Fruit fly (Drosophila melanogaster) whole organism, adult: ENCODE results near the gene CG14625.

ENCODE experiments used
- CG12768 ChIP-seq: fragments of 200-800 bp; sonication (Bioruptor generic); optimal IDR thresholded peaks from 2 replicates; lab custom pipeline; 2017; ENCODE audit warnings: missing biosample characterization, missing genetic modification characterization, mild to moderate bottlenecking, moderate library complexity, missing genetic modification reagents
- CG1620 ChIP-seq: fragments of 200-800 bp; sonication (Bioruptor generic); optimal IDR thresholded peaks from 2 replicates; lab custom pipeline; 2016; ENCODE audit warnings: missing biosample characterization, missing genetic modification characterization
- CG33017 ChIP-seq: fragments of 200-800 bp; sonication (Bioruptor generic); optimal IDR thresholded peaks from 2 replicates; lab custom pipeline; 2018; ENCODE audit warnings: missing biosample characterization, mild to moderate bottlenecking, missing genetic modification characterization, moderate library complexity
- CG5204 ChIP-seq: fragments of 200-800 bp; sonication (Bioruptor generic); optimal IDR thresholded peaks from 2 replicates; lab custom pipeline; 2016; ENCODE audit warnings: missing biosample characterization, missing genetic modification characterization
- CG7045 ChIP-seq: fragments of 200-800 bp; sonication (Bioruptor generic); optimal IDR thresholded peaks from 2 replicates; lab custom pipeline; 2017; ENCODE audit warnings: missing biosample characterization, mild to moderate bottlenecking, missing genetic modification characterization
- CG7101 ChIP-seq: fragments of 200-800 bp; sonication (Bioruptor generic); optimal IDR thresholded peaks from 2 replicates; lab custom pipeline; 2018; ENCODE audit warnings: missing biosample characterization, mild to moderate bottlenecking, missing genetic modification characterization, moderate library complexity
- Mnt ChIP-seq: fragments of 200-800 bp; sonication (Bioruptor generic); optimal IDR thresholded peaks from 2 replicates; lab custom pipeline; 2016; ENCODE audit warnings: missing biosample characterization, mild to moderate bottlenecking, missing genetic modification characterization
- bab1 ChIP-seq: fragments of 200-800 bp; sonication (Bioruptor generic); optimal IDR thresholded peaks from 3 replicates; lab custom pipeline; 2019; ENCODE audit warnings: missing biosample characterization, mild to moderate bottlenecking, missing genetic modification characterization, moderate library complexity
- cic ChIP-seq: fragments of 200-800 bp; sonication (Bioruptor generic); optimal IDR thresholded peaks from 2 replicates; lab custom pipeline; 2017; ENCODE audit warnings: missing biosample characterization, mild to moderate bottlenecking, missing genetic modification characterization, moderate library complexity
- cnc ChIP-seq, 2 experiments: fragments of >200 bp; optimal IDR thresholded peaks; 2 replicates each; lab custom pipeline; 2017
- kay ChIP-seq: fragments of 200-800 bp; sonication (Bioruptor generic); peaks from one replicate; lab custom pipeline; 2016; ENCODE audit warnings: missing biosample characterization, missing genetic modification characterization, borderline replicate concordance
- ovo ChIP-seq: fragments of 200-800 bp; sonication (Bioruptor generic); optimal IDR thresholded peaks from 2 replicates; lab custom pipeline; 2016; ENCODE audit warnings: missing biosample characterization, missing genetic modification characterization
- toe ChIP-seq: fragments of 200-800 bp; sonication (Bioruptor generic); optimal IDR thresholded peaks from 2 replicates; lab custom pipeline; 2016; ENCODE audit warnings: missing biosample characterization, missing genetic modification characterization

DNA sequence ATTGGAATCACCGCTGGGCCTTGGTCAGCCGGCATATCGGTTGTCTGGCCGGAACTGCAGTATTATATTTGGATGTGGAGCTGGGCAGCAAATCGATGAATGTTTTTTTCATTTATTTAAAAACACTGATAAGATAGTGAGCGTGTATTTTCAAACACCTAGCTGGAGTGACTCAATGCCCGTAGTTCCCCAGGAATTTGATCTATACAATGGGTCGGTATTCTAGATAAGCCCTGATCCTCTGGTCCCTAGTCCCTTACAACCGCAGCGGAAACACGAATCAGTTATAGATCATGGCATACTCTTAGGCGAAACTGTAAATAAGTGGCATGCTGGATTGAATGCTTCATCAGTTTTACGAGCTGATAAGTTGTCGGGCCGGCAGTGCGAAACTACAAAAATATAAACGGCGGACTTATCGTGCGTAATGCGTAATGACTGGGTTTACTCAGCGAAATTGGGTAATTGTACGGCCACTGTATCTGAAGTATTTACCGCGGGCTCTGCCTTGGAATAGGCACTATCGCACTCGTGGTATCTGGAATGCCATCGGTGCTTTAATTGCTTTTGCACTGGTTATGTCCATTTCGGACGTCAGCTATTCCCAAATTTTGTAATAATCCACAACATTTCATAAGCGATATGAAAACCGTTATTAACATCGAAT, 26.5 kb upstream of the CG14625 start:
- no peak for TF ChIP-seq ovo
- no peak for TF ChIP-seq CG7101
- TF ChIP-seq CG33017 (tag; lab: Kevin White, UChicago): no peak
- TF ChIP-seq kay: peak; percentile 77
- TF ChIP-seq CG5204 (GFP tag; lab: Kevin White, UChicago): no peak
- TF ChIP-seq cnc (optimal IDR thresholded peaks at IDR 0.05; lab: Kevin White, UChicago): no peak
- no peak for TF ChIP-seq bab1 (GFP tag; lab: Kevin White, UChicago)
- no peak for TF ChIP-seq cic (GFP tag; lab: Kevin White, UChicago)
- TF ChIP-seq Mnt: no peak
- TF ChIP-seq CG12768 (GFP tag; lab: Kevin White, UChicago): no peak
- TF ChIP-seq toe (GFP tag; lab: Kevin White, UChicago): no peak
- no peak for TF ChIP-seq CG1620 (GFP tag; lab: Kevin White, UChicago)
- TF ChIP-seq CG7045: no peak
